Fruit fly (Drosophila melanogaster) whole organism, wandering third instar larva: ENCODE measurements around the gene CG13887.

Source experiments
- Sp1 ChIP-seq: fragments of 200-800 bp; sonication (Bioruptor generic); optimal IDR thresholded peaks from 3 replicates; lab custom pipeline; 2019; ENCODE audit warnings: missing biosample characterization, mild to moderate bottlenecking, missing genetic modification characterization, moderate library complexity
- Vsx2 ChIP-seq: fragments of 200-300, 225-300 bp; sonication (Bioruptor generic); optimal IDR thresholded peaks from 2 replicates; lab custom pipeline; 2018; ENCODE audit warnings: missing biosample characterization, missing genetic modification characterization; ENCODE audit not compliant: partially characterized antibody
- br ChIP-seq: fragments of 200-800 bp; sonication (Bioruptor generic); optimal IDR thresholded peaks from 2 replicates; lab custom pipeline; 2016; ENCODE audit warnings: missing biosample characterization, missing genetic modification characterization
- pan ChIP-seq: fragments of >200 bp; optimal IDR thresholded peaks from 2 replicates; lab custom pipeline; 2017
- sage ChIP-seq: fragments of 200-800 bp; sonication (Bioruptor generic); optimal IDR thresholded peaks from 2 replicates; lab custom pipeline; 2016; ENCODE audit warnings: missing biosample characterization, mild to moderate bottlenecking, missing genetic modification characterization

- TF ChIP-seq pan (no peak), sage (no peak), Sp1 (GFP tag; lab: Kevin White, UChicago) (no peak), Vsx2 (GFP tag; lab: Kevin White, UChicago) (no peak), br (GFP tag; lab: Kevin White, UChicago) (no peak)
Observed at dm6 chr3L:883786-884185, 46.1 kb downstream of the CG13887 start.
